Worm (Caenorhabditis elegans) whole organism, midembryonic: ENCODE results near the gene F55F10.3.
"Not testable (repeated sequence)": the region's sequence is repeated elsewhere in the genome, so short reads cannot be mapped to it uniquely, and the experiment has no call there.

Source experiments
- cog-1 ChIP-seq: sonication (generic microtip); optimal IDR thresholded peaks from 2 replicates; lab custom pipeline; 2016; ENCODE audit warnings: missing genetic modification characterization, missing compliant biosample characterization
- flt-1 ChIP-seq: fragments of 200-800 bp; sonication (Bioruptor generic); IDR thresholded peaks from 2 replicates; pipeline ENCODE4 v1.3.6; 2022; ENCODE audit warnings: missing genetic modification characterization, missing compliant biosample characterization
- klf-2 ChIP-seq: fragments of 200-800 bp; sonication (Bioruptor generic); conservative IDR thresholded peaks from 2 replicates; pipeline ENCODE4 v1.3.6; 2022; ENCODE audit warnings: missing genetic modification reagents, missing genetic modification characterization, missing compliant biosample characterization
- med-1 ChIP-seq: sonication (generic microtip); optimal IDR thresholded peaks from 2 replicates; lab custom pipeline; 2017; ENCODE audit warnings: missing genetic modification characterization, mild to moderate bottlenecking, missing compliant biosample characterization, antibody characterized with exemption, missing genetic modification reagents; ENCODE audit not compliant: insufficient read depth
- ref-1 ChIP-seq: fragments of 200-800 bp; sonication (Bioruptor generic); conservative IDR thresholded peaks from 2 replicates; pipeline ENCODE4 v1.3.6; 2022; ENCODE audit warnings: missing genetic modification reagents, missing genetic modification characterization, missing compliant biosample characterization
- tab-1 ChIP-seq: fragments of 200-800 bp; sonication (Bioruptor generic); IDR thresholded peaks from 2 replicates; pipeline ENCODE4 v1.3.6; 2022; ENCODE audit warnings: missing genetic modification characterization, missing compliant biosample characterization
- ztf-23 ChIP-seq: fragments of 200-800 bp; sonication (Bioruptor generic); IDR thresholded peaks from 2 replicates; pipeline ENCODE4 v1.3.6; 2022; ENCODE audit warnings: missing genetic modification reagents, missing genetic modification characterization, missing compliant biosample characterization
- ztf-29 ChIP-seq: fragments of 200-800 bp; sonication (Bioruptor generic); IDR thresholded peaks from 2 replicates; pipeline ENCODE4 v1.3.6; 2022; ENCODE audit warnings: missing genetic modification reagents, missing genetic modification characterization, missing compliant biosample characterization

DNA sequence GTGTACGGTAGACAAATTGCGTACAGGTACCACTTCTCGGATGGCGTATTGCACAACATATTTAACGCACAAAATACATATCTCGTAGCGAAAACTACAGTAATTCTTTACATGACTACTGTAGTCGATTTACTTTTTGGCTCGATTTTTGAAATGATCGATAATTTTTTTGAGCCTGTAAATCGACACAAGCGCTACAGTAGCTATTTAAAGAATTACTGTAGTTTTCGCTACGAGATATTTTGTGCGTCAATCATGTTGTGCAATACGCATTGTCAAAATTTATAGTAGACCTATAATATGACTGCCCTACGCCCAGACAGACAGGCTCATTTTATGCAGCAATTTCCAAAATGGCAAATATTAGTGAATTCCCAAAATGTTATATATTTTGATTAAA, 11.6 kb upstream of the F55F10.3 start, which contains the start of gene W03B1.5:
- TF ChIP-seq tab-1 (GFP tag; lab: Robert Waterston, UW); flt-1 (GFP tag; lab: Robert Waterston, UW); klf-2 (GFP tag; lab: Robert Waterston, UW); cog-1 (tag; lab: Kevin White, UChicago); med-1 (GFP tag; lab: Kevin White, UChicago); ztf-23; ztf-29 (GFP tag; lab: Robert Waterston, UW); ref-1 (GFP tag; lab: Robert Waterston, UW): not testable (repeated sequence)
